Worm (Caenorhabditis elegans) whole organism, early embryonic: ENCODE data around the gene ceh-62.

Experiments used
- B0310.2 ChIP-seq: sonication (generic microtip); optimal IDR thresholded peaks from 2 replicates; lab custom pipeline; 2016; ENCODE audit warnings: mild to moderate bottlenecking, missing genetic modification characterization, missing compliant biosample characterization
- F13C5.2 ChIP-seq: sonication (generic microtip); optimal IDR thresholded peaks from 2 replicates; lab custom pipeline; 2017; ENCODE audit warnings: mild to moderate bottlenecking, missing genetic modification characterization, inconsistent platforms, missing compliant biosample characterization
- aly-1 ChIP-seq: sonication (generic microtip); optimal IDR thresholded peaks from 2 replicates; lab custom pipeline; 2016; ENCODE audit warnings: missing genetic modification characterization, missing compliant biosample characterization
- ama-1 ChIP-seq: fragments of 150-350 bp; optimal IDR thresholded peaks from 2 replicates; lab custom pipeline; 2014
- ceh-13 ChIP-seq: fragments of 200-800 bp; sonication (Bioruptor generic); optimal IDR thresholded peaks from 2 replicates; lab custom pipeline; 2018; ENCODE audit warnings: mild to moderate bottlenecking, missing genetic modification characterization, missing compliant biosample characterization
- ceh-36 ChIP-seq: sonication (generic microtip); optimal IDR thresholded peaks from 2 replicates; lab custom pipeline; 2016; ENCODE audit warnings: missing genetic modification characterization, inconsistent platforms, missing compliant biosample characterization
- ets-7 ChIP-seq: sonication (generic microtip); optimal IDR thresholded peaks from 2 replicates; lab custom pipeline; 2016; ENCODE audit warnings: missing genotype, missing genetic modification characterization, missing compliant biosample characterization
- flt-1 ChIP-seq: fragments of 200-800 bp; sonication (Bioruptor generic); IDR thresholded peaks from 2 replicates; pipeline ENCODE4 v1.3.6; 2022; ENCODE audit warnings: missing genetic modification characterization, missing compliant biosample characterization
- hmbx-1 ChIP-seq: sonication (generic microtip); optimal IDR thresholded peaks from 2 replicates; lab custom pipeline; 2016; ENCODE audit warnings: mild to moderate bottlenecking, missing genetic modification characterization, missing compliant biosample characterization
- pes-1 ChIP-seq: fragments of 200-800 bp; sonication (Bioruptor generic); IDR thresholded peaks from 2 replicates; pipeline ENCODE4 v1.3.6; 2022; ENCODE audit warnings: missing genetic modification reagents, missing genetic modification characterization, missing compliant biosample characterization
- sea-1 ChIP-seq: fragments of 200-800 bp; sonication (Bioruptor generic); conservative IDR thresholded peaks from 2 replicates; pipeline ENCODE4 v1.3.6; 2022; ENCODE audit warnings: missing genetic modification characterization, missing compliant biosample characterization
- tbx-11 ChIP-seq: fragments of 200-800 bp; sonication (Bioruptor generic); IDR thresholded peaks from 2 replicates; pipeline ENCODE4 v1.3.6; 2022; ENCODE audit warnings: missing genetic modification characterization, missing compliant biosample characterization
- tbx-37 ChIP-seq: fragments of 200-800 bp; sonication (Bioruptor generic); conservative IDR thresholded peaks from 2 replicates; pipeline ENCODE4 v1.3.6; 2022; ENCODE audit warnings: missing genetic modification reagents, missing genetic modification characterization, missing compliant biosample characterization
- tra-4 ChIP-seq: sonication (generic microtip); optimal IDR thresholded peaks from 2 replicates; lab custom pipeline; 2017; ENCODE audit warnings: missing genetic modification characterization, missing compliant biosample characterization

DNA sequence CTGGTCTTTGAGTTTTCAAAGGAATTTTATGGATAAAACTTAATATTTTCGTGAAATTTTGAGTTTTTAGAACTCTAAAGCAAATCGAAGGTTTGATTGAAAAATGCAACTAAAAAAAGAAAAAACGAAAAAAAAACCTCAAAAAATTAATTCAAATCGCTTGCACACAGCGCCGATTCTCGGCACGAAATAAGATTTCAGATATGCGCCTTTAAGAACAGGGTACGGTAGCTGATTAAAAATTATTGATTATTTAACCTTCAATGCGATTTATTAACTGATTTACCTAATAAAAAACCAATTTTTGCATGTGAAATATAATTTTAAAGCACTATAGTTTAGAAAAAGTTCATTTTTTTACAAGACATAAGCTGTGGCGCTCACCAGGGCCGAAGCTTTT lies 47.3 kb downstream of the ceh-62 start:
- TF ChIP-seq sea-1 (GFP tag; lab: Robert Waterston, UW), result no peak
- TF ChIP-seq ama-1 (lab: Kevin White, UChicago), result no peak
- no peak for TF ChIP-seq hmbx-1
- TF ChIP-seq F13C5.2 (tag; lab: Kevin White, UChicago), result no peak
- TF ChIP-seq flt-1, result no peak
- TF ChIP-seq tra-4, result no peak
- no peak for TF ChIP-seq ets-7 (tag; lab: Kevin White, UChicago)
- TF ChIP-seq aly-1 (tag; lab: Kevin White, UChicago), result no peak
- no peak for TF ChIP-seq B0310.2
- no peak for TF ChIP-seq pes-1
- no peak for TF ChIP-seq ceh-13
- TF ChIP-seq ceh-36, result no peak
- no peak for TF ChIP-seq tbx-11 (GFP tag; lab: Robert Waterston, UW)
- TF ChIP-seq tbx-37 (GFP tag; lab: Robert Waterston, UW), result no peak
